Worm (Caenorhabditis elegans) whole organism, late embryonic: ENCODE results near the gene R144.12.

Experiments used
- elt-2 ChIP-seq: sonication (generic microtip); optimal IDR thresholded peaks from 2 replicates; lab custom pipeline; 2016; ENCODE audit warnings: missing genetic modification reagents, missing genetic modification characterization, missing compliant biosample characterization
- nfya-1 ChIP-seq: sonication (generic microtip); optimal IDR thresholded peaks from 2 replicates; lab custom pipeline; 2017; ENCODE audit warnings: missing genetic modification characterization, mild to moderate bottlenecking, missing compliant biosample characterization, antibody characterized with exemption, moderate library complexity
- pros-1 ChIP-seq: fragments of 150-350 bp; optimal IDR thresholded peaks from 2 replicates; lab custom pipeline; 2014; ENCODE audit warnings: missing biosample characterization, missing genetic modification reagents, missing genetic modification characterization
- tbx-7 ChIP-seq: sonication (generic microtip); optimal IDR thresholded peaks from 2 replicates; lab custom pipeline; 2016; ENCODE audit warnings: missing genotype, missing genetic modification characterization, missing compliant biosample characterization

The R144.12 gene

ce11 chrIII:4956566-4956965 lies 50.2 kb downstream of the R144.12 start, which contains the start of gene C26E6.1:
Gene C26E6.1, plus strand, starts transcription at chrIII:4956866.
- TF ChIP-seq elt-2 (tag; lab: Kevin White, UChicago) = no peak
- no peak for TF ChIP-seq nfya-1 (tag; lab: Kevin White, UChicago)
- TF ChIP-seq pros-1 = no peak
- no peak for TF ChIP-seq tbx-7 (tag; lab: Kevin White, UChicago)
- TF ChIP-seq, all 69 proteins: peak for 0
